Fruit fly (Drosophila melanogaster): ENCODE data around the gene Daao2.

Daao2 gene

dm6 chr2L:6830264-6830729, 27.5 kb downstream of the Daao2 start (continued):
- peak; percentile 58 for TF ChIP-seq CG10209 (GFP tag; optimal IDR thresholded peaks at IDR 0.05)
- no peak for TF ChIP-seq CG11247 (GFP tag; IDR thresholded peaks at IDR 0.05)
- peak; percentile 7 for TF ChIP-seq ind (GFP tag; optimal IDR thresholded peaks at IDR 0.05)
- peak; percentile 6 for TF ChIP-seq CG4820 (GFP tag; optimal IDR thresholded peaks at IDR 0.05)
- no peak for TF ChIP-seq emc (GFP tag; optimal IDR thresholded peaks at IDR 0.05)
- peak; percentile 54 for TF ChIP-seq Ets65A (GFP tag)
- peak; percentile 12 for TF ChIP-seq CG3407 (GFP tag; optimal IDR thresholded peaks at IDR 0.05)
- peak; percentile 33; the same call in 1 of the 3 replicates for TF ChIP-seq ci (GFP tag; IDR thresholded peaks at IDR 0.05)
- no peak for TF ChIP-seq CG2889 (GFP tag; IDR thresholded peaks at IDR 0.05)
- peak; percentile 36 for TF ChIP-seq CG30020 (tag; optimal IDR thresholded peaks at IDR 0.05)
- peak; percentile 40; the same call in 1 of the 2 replicates for TF ChIP-seq CG8765 (GFP tag; IDR thresholded peaks at IDR 0.05)
- no peak for TF ChIP-seq Opbp (GFP tag; IDR thresholded peaks at IDR 0.05; ENCODE audit: partially characterized antibody)
- TF ChIP-seq CG10654 (GFP tag; optimal IDR thresholded peaks at IDR 0.05): no peak
- TF ChIP-seq Fer1 (GFP tag; optimal IDR thresholded peaks at IDR 0.05): peak; percentile 54
- peak; percentile 27 for TF ChIP-seq Lhr (GFP tag; optimal IDR thresholded peaks at IDR 0.05)
- TF ChIP-seq peb (GFP tag; IDR thresholded peaks at IDR 0.05): no peak
- TF ChIP-seq Hmr (GFP tag; optimal IDR thresholded peaks at IDR 0.05): peak; percentile 56
- TF ChIP-seq Mad (GFP tag; optimal IDR thresholded peaks at IDR 0.05): no peak
- peak; percentile 89 for TF ChIP-seq CG7556 (GFP tag; optimal IDR thresholded peaks at IDR 0.05)
- TF ChIP-seq CG8359 (GFP tag; optimal IDR thresholded peaks at IDR 0.05; ENCODE audit: borderline replicate concordance): peak; percentile 5
- TF ChIP-seq Pdp1 (GFP tag; optimal IDR thresholded peaks at IDR 0.05): peak; percentile 1 to 21
- TF ChIP-seq CG17361 (GFP tag; IDR thresholded peaks at IDR 0.05): peak; percentile 86
- TF ChIP-seq CG6254 (GFP tag; optimal IDR thresholded peaks at IDR 0.05): peak; percentile 56
- peak; percentile 26 for TF ChIP-seq CG15011 (GFP tag; optimal IDR thresholded peaks at IDR 0.05)
- TF ChIP-seq TFAM (GFP tag; optimal IDR thresholded peaks at IDR 0.05): no peak
- no peak for TF ChIP-seq lbe (GFP tag; optimal IDR thresholded peaks at IDR 0.05)
- peak; percentile 24 for TF ChIP-seq org-1 (GFP tag; optimal IDR thresholded peaks at IDR 0.05)
- TF ChIP-seq E2f2 (GFP tag; IDR thresholded peaks at IDR 0.05): peak; percentile 40; the same call in 1 of the 2 replicates
- no peak for TF ChIP-seq CG6654 (GFP tag; optimal IDR thresholded peaks at IDR 0.05)
- peak; percentile 79 for TF ChIP-seq CG14710 (tag; optimal IDR thresholded peaks at IDR 0.05)
- peak; percentile 7 for TF ChIP-seq ATbp (GFP tag; optimal IDR thresholded peaks at IDR 0.05)
- peak; percentile 16; the same call in 1 of the 2 replicates for TF ChIP-seq Atf6 (GFP tag; IDR thresholded peaks at IDR 0.05)
- peak; percentile 61 for TF ChIP-seq CG4424 (GFP tag; optimal IDR thresholded peaks at IDR 0.05)
- TF ChIP-seq salm (tag; optimal IDR thresholded peaks at IDR 0.05): peak; percentile 2
- no peak for TF ChIP-seq trh (GFP tag; optimal IDR thresholded peaks at IDR 0.05)
- TF ChIP-seq sug (tag; optimal IDR thresholded peaks at IDR 0.05): peak; percentile 6
- peak; percentile 83 for TF ChIP-seq CG2712 (tag; optimal IDR thresholded peaks at IDR 0.05)
- no peak for TF ChIP-seq fru (optimal IDR thresholded peaks at IDR 0.05)
- no peak for TF ChIP-seq CG10431 (GFP tag; optimal IDR thresholded peaks at IDR 0.05)
- no peak for TF ChIP-seq MBD-R2 (GFP tag; IDR thresholded peaks at IDR 0.05)
- peak; percentile 49 for TF ChIP-seq CG6813 (GFP tag; optimal IDR thresholded peaks at IDR 0.05)
- TF ChIP-seq CG9932 (GFP tag; IDR thresholded peaks at IDR 0.05): no peak
- peak; percentile 64 for TF ChIP-seq CG18599 (GFP tag; optimal IDR thresholded peaks at IDR 0.05)
- peak; percentile 31 for TF ChIP-seq CG12104 (GFP tag; optimal IDR thresholded peaks at IDR 0.05)
- TF ChIP-seq Dp (GFP tag; optimal IDR thresholded peaks at IDR 0.05): no peak
- TF ChIP-seq CG12942 (GFP tag; optimal IDR thresholded peaks at IDR 0.05): no peak
- peak; percentile 88 for TF ChIP-seq CG18262 (tag; optimal IDR thresholded peaks at IDR 0.05)
- TF ChIP-seq CG17829 (tag; optimal IDR thresholded peaks at IDR 0.05): peak; percentile 80
- TF ChIP-seq tio (GFP tag; optimal IDR thresholded peaks at IDR 0.05): peak; percentile 49
- TF ChIP-seq sob (GFP tag; IDR thresholded peaks at IDR 0.05): no peak
- TF ChIP-seq cwo (GFP tag; optimal IDR thresholded peaks at IDR 0.05): peak; percentile 35

All from whole organism, embryonic.